Worm (Caenorhabditis elegans): ENCODE results near the gene C08B11.9.

- TF ChIP-seq pros-1 (tag; optimal IDR thresholded peaks at IDR 0.05) (no peak), dve-1 (tag; optimal IDR thresholded peaks at IDR 0.05) (no peak), fkh-10 (GFP tag; optimal IDR thresholded peaks at IDR 0.05) (no peak), C08G9.2 (tag; optimal IDR thresholded peaks at IDR 0.05) (no peak), ceh-18 (tag; optimal IDR thresholded peaks at IDR 0.05) (no peak), elt-2 (tag; optimal IDR thresholded peaks at IDR 0.05) (no peak), ceh-48 (tag; optimal IDR thresholded peaks at IDR 0.05) (no peak), ama-1 (optimal IDR thresholded peaks at IDR 0.05) (no peak), ceh-14 (tag; optimal IDR thresholded peaks at IDR 0.05) (no peak)
Measured at ce11 chrII:8008334-8008733, 29.6 kb downstream of the C08B11.9 start, which contains the start of gene glna-2.
